Worm (Caenorhabditis elegans) whole organism, L2 larva: Measurements from ENCODE around the gene F10C1.9.

Experiments used
- R02D3.7 ChIP-seq: fragments of 150-350 bp; optimal IDR thresholded peaks from 2 replicates; lab custom pipeline; 2014; ENCODE audit warnings: missing biosample characterization, missing genetic modification characterization
- Y55F3AM.14 ChIP-seq: fragments of 200-800 bp; sonication (Bioruptor generic); optimal IDR thresholded peaks from 2 replicates; lab custom pipeline; 2018; ENCODE audit warnings: mild to moderate bottlenecking, missing genetic modification characterization, missing compliant biosample characterization
- alr-1 ChIP-seq: fragments of 150-350 bp; optimal IDR thresholded peaks from 2 replicates; lab custom pipeline; 2014; ENCODE audit warnings: missing biosample characterization, missing genetic modification characterization
- elt-1 ChIP-seq: fragments of 150-350 bp; optimal IDR thresholded peaks from 2 replicates; lab custom pipeline; 2014; ENCODE audit warnings: missing biosample characterization, missing genetic modification characterization
- fos-1 ChIP-seq: fragments of 150-350 bp; optimal IDR thresholded peaks from 2 replicates; lab custom pipeline; 2014; ENCODE audit warnings: missing biosample characterization, missing genetic modification characterization
- nhr-237 ChIP-seq: fragments of 150-350 bp; optimal IDR thresholded peaks from 2 replicates; lab custom pipeline; 2014; ENCODE audit warnings: missing biosample characterization, missing genetic modification characterization
- nhr-77 ChIP-seq: fragments of 150-350 bp; optimal IDR thresholded peaks from 2 replicates; lab custom pipeline; 2014; ENCODE audit warnings: missing biosample characterization, missing genetic modification characterization
- skn-1 ChIP-seq: sonication (generic microtip); optimal IDR thresholded peaks from 2 replicates; lab custom pipeline; 2017; ENCODE audit warnings: missing biosample characterization, missing genetic modification characterization
- unc-39 ChIP-seq: fragments of 150-350 bp; optimal IDR thresholded peaks from 2 replicates; lab custom pipeline; 2014; ENCODE audit warnings: missing biosample characterization, missing genetic modification characterization
- unc-62 ChIP-seq: fragments of 150-350 bp; optimal IDR thresholded peaks from 2 replicates; lab custom pipeline; 2014; ENCODE audit warnings: missing biosample characterization, missing genetic modification reagents, missing genetic modification characterization
- zag-1 ChIP-seq: fragments of 150-350 bp; optimal IDR thresholded peaks from 2 replicates; lab custom pipeline; 2014; ENCODE audit warnings: missing biosample characterization, missing genetic modification characterization

DNA sequence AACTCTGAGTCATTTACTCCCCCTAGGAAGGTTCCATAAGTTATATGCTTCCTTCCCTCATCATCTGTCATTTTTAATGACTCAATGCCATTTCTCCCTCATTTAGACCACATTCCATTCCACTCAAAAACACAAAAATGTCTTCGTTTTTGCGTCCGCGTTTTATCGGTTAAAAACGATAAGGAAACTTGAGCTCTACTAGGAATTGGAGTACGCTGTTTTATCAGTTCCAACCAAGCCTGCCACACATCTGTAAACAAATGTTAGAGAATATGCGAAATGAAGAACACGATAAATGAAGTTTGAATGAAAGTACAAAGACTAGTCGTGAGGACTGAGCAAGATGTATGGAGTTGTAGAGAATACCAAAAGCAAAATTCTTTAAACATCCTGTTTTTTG, 3.3 kb upstream of the F10C1.9 start:
- TF ChIP-seq R02D3.7 (no peak), fos-1 (tag; lab: Kevin White, UChicago) (peak; percentile 97), alr-1 (tag; lab: Kevin White, UChicago) (no peak), zag-1 (no peak), unc-39 (tag; lab: Kevin White, UChicago) (no peak), nhr-77 (no peak), Y55F3AM.14 (no peak), elt-1 (tag; lab: Kevin White, UChicago) (no peak), unc-62 (GFP tag; lab: Kevin White, UChicago) (no peak), nhr-237 (tag; lab: Kevin White, UChicago) (no peak), skn-1 (tag; lab: Kevin White, UChicago) (no peak)
